Worm (Caenorhabditis elegans) whole organism, L1 larva: Measurements from ENCODE around the gene Y17G9A.3.

Source experiments
- blmp-1 ChIP-seq: fragments of 150-350 bp; optimal IDR thresholded peaks from 2 replicates; lab custom pipeline; 2014; ENCODE audit warnings: missing biosample characterization, missing genetic modification characterization
- dsc-1 ChIP-seq: sonication (generic microtip); optimal IDR thresholded peaks from 2 replicates; lab custom pipeline; 2016; ENCODE audit warnings: mild to moderate bottlenecking, missing genetic modification characterization, missing compliant biosample characterization
- lin-15B ChIP-seq: fragments of 150-350 bp; sonication (generic microtip); optimal IDR thresholded peaks from 3 replicates; lab custom pipeline; 2014; ENCODE audit warnings: missing biosample characterization, missing genetic modification characterization
- mdl-1 ChIP-seq, 2 experiments: fragments of 150-350 bp; optimal IDR thresholded peaks; 2 replicates each; lab custom pipeline; 2014 to 2017; ENCODE audit warnings: missing biosample characterization in 2 of 2, missing genetic modification characterization in 2 of 2, inconsistent platforms in 1 of 2
- mep-1 ChIP-seq: fragments of 150-350 bp; optimal IDR thresholded peaks from 2 replicates; lab custom pipeline; 2014; ENCODE audit warnings: missing biosample characterization, missing genetic modification characterization
- nhr-237 ChIP-seq: fragments of 150-350 bp; optimal IDR thresholded peaks from 2 replicates; lab custom pipeline; 2014; ENCODE audit warnings: missing biosample characterization, missing genetic modification characterization
- nhr-28 ChIP-seq: fragments of 150-350 bp; optimal IDR thresholded peaks from 2 replicates; lab custom pipeline; 2014; ENCODE audit warnings: missing biosample characterization, missing genetic modification characterization
- nhr-77 ChIP-seq: fragments of 150-350 bp; optimal IDR thresholded peaks from 2 replicates; lab custom pipeline; 2014; ENCODE audit warnings: missing biosample characterization, missing genetic modification characterization
- unc-130 ChIP-seq: fragments of 150-350 bp; optimal IDR thresholded peaks from 2 replicates; lab custom pipeline; 2017; ENCODE audit warnings: missing biosample characterization, missing genetic modification characterization, inconsistent platforms

DNA sequence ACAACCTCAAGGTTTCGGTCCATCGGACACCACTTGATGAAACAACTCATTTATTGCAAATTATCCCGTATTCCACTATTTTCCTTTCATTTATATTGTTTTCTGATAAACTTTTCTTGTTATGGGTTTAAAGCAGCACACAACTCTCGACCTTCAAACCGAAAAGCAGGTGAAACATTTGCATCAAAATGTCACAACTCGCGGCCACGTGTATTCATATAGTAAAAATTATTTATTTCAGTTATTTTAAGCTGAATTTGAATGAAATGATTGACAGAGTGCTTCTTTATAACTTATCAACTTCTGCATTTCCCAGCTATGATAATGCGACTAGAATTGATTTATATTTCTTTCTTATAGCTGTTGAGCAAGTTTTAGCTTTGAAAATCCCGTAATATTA is 46.6 kb downstream of the Y17G9A.3 start, which contains the start of gene srw-95:
- no peak for TF ChIP-seq dsc-1
- TF ChIP-seq nhr-237 (tag; lab: Kevin White, UChicago): no peak
- TF ChIP-seq mep-1 (tag; lab: Kevin White, UChicago): no peak
- no peak for TF ChIP-seq lin-15B (tag; lab: Kevin White, UChicago)
- TF ChIP-seq nhr-28 (tag; lab: Kevin White, UChicago): no peak
- no peak for TF ChIP-seq nhr-77 (tag; lab: Kevin White, UChicago)
- TF ChIP-seq unc-130 (tag; lab: Kevin White, UChicago): no peak
- no peak for TF ChIP-seq blmp-1 (tag; lab: Kevin White, UChicago)
- TF ChIP-seq mdl-1 (tag; optimal IDR thresholded peaks at IDR 0.05; lab: Kevin White, UChicago): no peak
